Worm (Caenorhabditis elegans) whole organism, late embryonic: ENCODE results near the gene C10G8.4.

ENCODE experiments used
- C38D4.7 ChIP-seq: fragments of 200-800 bp; sonication (Bioruptor generic); optimal IDR thresholded peaks from 2 replicates; lab custom pipeline; 2018; ENCODE audit warnings: mild to moderate bottlenecking, missing genetic modification characterization, moderate library complexity, missing compliant biosample characterization
- ahr-1 ChIP-seq: sonication (generic microtip); optimal IDR thresholded peaks from 2 replicates; lab custom pipeline; 2016; ENCODE audit warnings: missing genetic modification characterization, missing compliant biosample characterization
- ama-1 ChIP-seq: fragments of 150-350 bp; optimal IDR thresholded peaks from 2 replicates; lab custom pipeline; 2014
- ceh-18 ChIP-seq: sonication (generic microtip); optimal IDR thresholded peaks from 2 replicates; lab custom pipeline; 2016; ENCODE audit warnings: missing genetic modification characterization, missing compliant biosample characterization
- che-1 ChIP-seq: sonication (generic microtip); optimal IDR thresholded peaks from 2 replicates; lab custom pipeline; 2016; ENCODE audit warnings: mild to moderate bottlenecking, missing genetic modification characterization, missing compliant biosample characterization
- dmd-4 ChIP-seq: sonication (generic microtip); optimal IDR thresholded peaks from 2 replicates; lab custom pipeline; 2016; ENCODE audit warnings: borderline replicate concordance, missing genetic modification characterization, missing compliant biosample characterization
- elt-2 ChIP-seq: sonication (generic microtip); optimal IDR thresholded peaks from 2 replicates; lab custom pipeline; 2016; ENCODE audit warnings: missing genetic modification reagents, missing genetic modification characterization, missing compliant biosample characterization
- gmeb-2 ChIP-seq: sonication (generic microtip); optimal IDR thresholded peaks from 2 replicates; lab custom pipeline; 2016; ENCODE audit warnings: missing genetic modification characterization, inconsistent platforms, missing compliant biosample characterization
- hlh-15 ChIP-seq: sonication (generic microtip); optimal IDR thresholded peaks from 2 replicates; lab custom pipeline; 2016; ENCODE audit warnings: missing genetic modification characterization, missing compliant biosample characterization
- mec-3 ChIP-seq: sonication (generic microtip); optimal IDR thresholded peaks from 2 replicates; lab custom pipeline; 2016; ENCODE audit warnings: borderline replicate concordance, missing genetic modification characterization, missing compliant biosample characterization
- pax-1 ChIP-seq: fragments of 150-350 bp; optimal IDR thresholded peaks from 2 replicates; lab custom pipeline; 2014; ENCODE audit warnings: missing biosample characterization, missing genetic modification characterization
- syd-9 ChIP-seq: sonication (generic microtip); optimal IDR thresholded peaks from 2 replicates; lab custom pipeline; 2016; ENCODE audit warnings: mild to moderate bottlenecking, missing genetic modification characterization, moderate library complexity, missing compliant biosample characterization
- tbx-2 ChIP-seq: sonication (generic microtip); optimal IDR thresholded peaks from 2 replicates; lab custom pipeline; 2016; ENCODE audit warnings: missing genetic modification characterization, missing compliant biosample characterization

DNA sequence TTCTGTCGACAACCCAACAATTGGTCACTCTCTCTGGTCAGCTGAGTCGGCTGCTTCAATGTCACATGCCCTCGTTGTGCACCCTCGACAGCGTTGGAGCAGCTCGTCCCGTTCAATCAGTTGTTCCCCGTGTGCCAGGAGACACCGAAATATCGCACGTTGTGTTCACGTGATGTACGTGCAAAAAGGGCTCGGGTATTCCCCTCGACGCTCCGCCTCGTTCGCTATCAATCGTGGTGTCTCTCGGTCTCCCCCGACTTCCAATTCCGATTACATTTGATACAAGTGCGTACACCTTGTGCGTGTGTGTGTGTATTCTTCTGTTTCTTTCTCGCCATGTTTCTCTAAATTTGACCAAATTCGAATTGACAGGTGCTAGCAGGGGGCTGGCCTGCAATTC, 40.2 kb upstream of the C10G8.4 start:
- TF ChIP-seq elt-2 (tag; lab: Kevin White, UChicago), result peak; percentile 58
- no peak for TF ChIP-seq gmeb-2
- TF ChIP-seq tbx-2 (tag; lab: Kevin White, UChicago), result peak; percentile 56
- no peak for TF ChIP-seq ama-1 (lab: Kevin White, UChicago)
- TF ChIP-seq pax-1, result no peak
- peak; percentile 36 for TF ChIP-seq syd-9
- TF ChIP-seq ceh-18, result peak; percentile 37
- TF ChIP-seq che-1 (tag; lab: Kevin White, UChicago), result no peak
- no peak for TF ChIP-seq mec-3 (tag; lab: Kevin White, UChicago)
- no peak for TF ChIP-seq hlh-15 (tag; lab: Kevin White, UChicago)
- no peak for TF ChIP-seq dmd-4
- no peak for TF ChIP-seq C38D4.7 (GFP tag; lab: Kevin White, UChicago)
- TF ChIP-seq ahr-1 (tag; lab: Kevin White, UChicago), result no peak
